Fruit fly (Drosophila melanogaster): ENCODE measurements around the gene CG32687.

- TF ChIP-seq fru (GFP tag; optimal IDR thresholded peaks at IDR 0.05), result peak; percentile 10
- TF ChIP-seq woc (GFP tag; optimal IDR thresholded peaks at IDR 0.05), result no peak
- no peak for TF ChIP-seq CG32264 (GFP tag; optimal IDR thresholded peaks at IDR 0.05)
- no peak for TF ChIP-seq dmrt93B (GFP tag; optimal IDR thresholded peaks at IDR 0.05)
- no peak for TF ChIP-seq br (GFP tag; optimal IDR thresholded peaks at IDR 0.05)
- TF ChIP-seq sage (GFP tag; optimal IDR thresholded peaks at IDR 0.05), result no peak
- no peak for TF ChIP-seq N (GFP tag; optimal IDR thresholded peaks at IDR 0.05)
- peak; percentile 24 for TF ChIP-seq rgr (GFP tag; optimal IDR thresholded peaks at IDR 0.05)
- TF ChIP-seq Abd-B (GFP tag; optimal IDR thresholded peaks at IDR 0.05), result no peak
- TF ChIP-seq Mio (GFP tag; optimal IDR thresholded peaks at IDR 0.05), result no peak
- TF ChIP-seq Dfd (GFP tag; optimal IDR thresholded peaks at IDR 0.05), result no peak
- TF ChIP-seq h (GFP tag; optimal IDR thresholded peaks at IDR 0.05), result peak; percentile 38
- TF ChIP-seq OdsH (GFP tag; optimal IDR thresholded peaks at IDR 0.05), result no peak
Measured at dm6 chrX:10473510-10474212, 13.3 kb downstream of the CG32687 start, which contains the start of gene CG2889.

Data from whole organism, wandering third instar larva.